Worm (Caenorhabditis elegans) whole organism, late embryonic: ENCODE data around the gene prx-10.

Source experiments
- C38D4.7 ChIP-seq: fragments of 200-800 bp; sonication (Bioruptor generic); optimal IDR thresholded peaks from 2 replicates; lab custom pipeline; 2018; ENCODE audit warnings: mild to moderate bottlenecking, missing genetic modification characterization, moderate library complexity, missing compliant biosample characterization
- K02D7.2 ChIP-seq: sonication (generic microtip); optimal IDR thresholded peaks from 2 replicates; lab custom pipeline; 2017; ENCODE audit warnings: mild to moderate bottlenecking, missing genetic modification characterization, missing compliant biosample characterization
- ama-1 ChIP-seq: fragments of 150-350 bp; optimal IDR thresholded peaks from 2 replicates; lab custom pipeline; 2014
- ceh-2 ChIP-seq: sonication (generic microtip); optimal IDR thresholded peaks from 2 replicates; lab custom pipeline; 2016; ENCODE audit warnings: missing genotype, missing genetic modification characterization, missing compliant biosample characterization
- ceh-6 ChIP-seq: fragments of 200-800 bp; sonication (Bioruptor generic); optimal IDR thresholded peaks from 2 replicates; lab custom pipeline; 2018; ENCODE audit warnings: mild to moderate bottlenecking, missing genetic modification characterization, missing compliant biosample characterization
- fkh-10 ChIP-seq: fragments of 150-350 bp; optimal IDR thresholded peaks from 2 replicates; lab custom pipeline; 2014; ENCODE audit warnings: missing biosample characterization, missing genetic modification reagents, missing genetic modification characterization
- madf-2 ChIP-seq: sonication (generic microtip); optimal IDR thresholded peaks from 2 replicates; lab custom pipeline; 2017; ENCODE audit warnings: missing genetic modification characterization, missing compliant biosample characterization
- nhr-232 ChIP-seq: sonication (generic microtip); optimal IDR thresholded peaks from 2 replicates; lab custom pipeline; 2016; ENCODE audit warnings: missing genetic modification characterization, missing compliant biosample characterization
- pha-4 ChIP-seq: fragments of 150-350 bp; optimal IDR thresholded peaks from 2 replicates; lab custom pipeline; 2018; ENCODE audit warnings: missing biosample characterization, missing genetic modification reagents, missing genetic modification characterization
- pqm-1 ChIP-seq: sonication (generic microtip); optimal IDR thresholded peaks from 2 replicates; lab custom pipeline; 2016; ENCODE audit warnings: missing genetic modification characterization, missing compliant biosample characterization
- sox-4 ChIP-seq: sonication (generic microtip); optimal IDR thresholded peaks from 2 replicates; lab custom pipeline; 2017; ENCODE audit warnings: mild to moderate bottlenecking, missing genetic modification characterization, inconsistent platforms, missing compliant biosample characterization
- tbx-2 ChIP-seq: sonication (generic microtip); optimal IDR thresholded peaks from 2 replicates; lab custom pipeline; 2016; ENCODE audit warnings: missing genetic modification characterization, missing compliant biosample characterization

- TF ChIP-seq ceh-6 (GFP tag; lab: Kevin White, UChicago) (no peak), tbx-2 (tag; lab: Kevin White, UChicago) (no peak), sox-4 (no peak), ceh-2 (no peak), fkh-10 (no peak), nhr-232 (tag; lab: Kevin White, UChicago) (no peak), pqm-1 (tag; lab: Kevin White, UChicago) (no peak), pha-4 (tag; lab: Kevin White, UChicago) (no peak), madf-2 (no peak), ama-1 (lab: Kevin White, UChicago) (no peak), C38D4.7 (GFP tag; lab: Kevin White, UChicago) (no peak), K02D7.2 (tag; lab: Kevin White, UChicago) (no peak)
Observed at ce11 chrIII:5195690-5196089, 40.5 kb upstream of the prx-10 start, which contains the start of gene moc-6.
